Fruit fly (Drosophila melanogaster): Measurements from ENCODE around the gene exex.

The exex gene

dm6 chr3L:7968422-7969030 lies 20.5 kb downstream of the exex start (continued):
- TF ChIP-seq bbx (GFP tag; IDR thresholded peaks at IDR 0.05; ENCODE audit: partially characterized antibody), result no peak
- no peak for TF ChIP-seq CG32772 (GFP tag; IDR thresholded peaks at IDR 0.05)
- TF ChIP-seq MESR4 (GFP tag; optimal IDR thresholded peaks at IDR 0.05), result no peak
- TF ChIP-seq abd-A (tag; optimal IDR thresholded peaks at IDR 0.05), result no peak
- TF ChIP-seq Dek (tag; optimal IDR thresholded peaks at IDR 0.05), result no peak
- TF ChIP-seq CG6683 (GFP tag; optimal IDR thresholded peaks at IDR 0.05), result no peak
- no peak for TF ChIP-seq CG10321 (GFP tag; IDR thresholded peaks at IDR 0.05)
- no peak for TF ChIP-seq mam (GFP tag; optimal IDR thresholded peaks at IDR 0.05)
- no peak for TF ChIP-seq pho (GFP tag; optimal IDR thresholded peaks at IDR 0.05)
- no peak for TF ChIP-seq unpg (GFP tag; optimal IDR thresholded peaks at IDR 0.05)
- TF ChIP-seq HLH4C (GFP tag; IDR thresholded peaks at IDR 0.05; ENCODE audit: partially characterized antibody), result no peak
- TF ChIP-seq CG13775 (GFP tag; optimal IDR thresholded peaks at IDR 0.05), result no peak
- no peak for TF ChIP-seq gt (GFP tag; IDR thresholded peaks at IDR 0.05)
- no peak for TF ChIP-seq eve (GFP tag; optimal IDR thresholded peaks at IDR 0.05)
- no peak for TF ChIP-seq CG11247 (GFP tag; IDR thresholded peaks at IDR 0.05)

- TF ChIP-seq pzg (GFP tag; optimal IDR thresholded peaks at IDR 0.05) (peak; percentile 62), MESR4 (GFP tag; optimal IDR thresholded peaks at IDR 0.05) (peak; percentile 79), zen2 (GFP tag; IDR thresholded peaks at IDR 0.05; ENCODE audit: partially characterized antibody) (peak; percentile 98), Aef1 (GFP tag; IDR thresholded peaks at IDR 0.05) (no peak), mld (GFP tag; IDR thresholded peaks at IDR 0.05; ENCODE audit: partially characterized antibody) (peak; percentile 90), CG14710 (tag; optimal IDR thresholded peaks at IDR 0.05) (peak; percentile 10), Fer1 (GFP tag; optimal IDR thresholded peaks at IDR 0.05) (peak; percentile 28), YL-1 (GFP tag; optimal IDR thresholded peaks at IDR 0.05) (peak; percentile 47), CG11560 (tag; IDR thresholded peaks at IDR 0.05) (peak; percentile 97), peb (GFP tag; IDR thresholded peaks at IDR 0.05) (no peak), Dll (GFP tag; IDR thresholded peaks at IDR 0.05; ENCODE audit: partially characterized antibody) (peak; percentile 97), Nf-YC (tag; optimal IDR thresholded peaks at IDR 0.05) (peak; percentile 21), MBD-R2 (GFP tag; IDR thresholded peaks at IDR 0.05) (0 out of 2 replicates have a peak, but pooled peaks have one; percentile 38), MTF-1 (GFP tag; optimal IDR thresholded peaks at IDR 0.05; ENCODE audit: borderline replicate concordance) (no peak), vnd (GFP tag; IDR thresholded peaks at IDR 0.05; ENCODE audit: partially characterized antibody) (peak; percentile 92), Hmx (GFP tag; optimal IDR thresholded peaks at IDR 0.05) (no peak), Sry-δ (GFP tag; optimal IDR thresholded peaks at IDR 0.05) (peak; percentile 58), phol (tag; optimal IDR thresholded peaks at IDR 0.05) (peak; percentile 0), CG2116 (GFP tag; optimal IDR thresholded peaks at IDR 0.05) (peak; percentile 41), knrl (GFP tag; IDR thresholded peaks at IDR 0.05; ENCODE audit: partially characterized antibody) (peak; percentile 86), Pdp1 (GFP tag; optimal IDR thresholded peaks at IDR 0.05) (peak in 1 of 2 experiments; percentile 46), HLH4C (GFP tag; IDR thresholded peaks at IDR 0.05; ENCODE audit: partially characterized antibody) (peak; percentile 95), unc-4 (GFP tag; IDR thresholded peaks at IDR 0.05; ENCODE audit: partially characterized antibody) (peak; percentile 96), amos (GFP tag; IDR thresholded peaks at IDR 0.05; ENCODE audit: partially characterized antibody) (peak; percentile 93), CG10565 (GFP tag; optimal IDR thresholded peaks at IDR 0.05) (no peak), Mes4 (GFP tag; optimal IDR thresholded peaks at IDR 0.05) (no peak), hb (GFP tag; IDR thresholded peaks at IDR 0.05; ENCODE audit: partially characterized antibody) (peak; percentile 88), BEAF-32 (GFP tag; optimal IDR thresholded peaks at IDR 0.05) (peak; percentile 81), slp2 (GFP tag; optimal IDR thresholded peaks at IDR 0.05) (no peak), lbe (GFP tag; optimal IDR thresholded peaks at IDR 0.05) (peak; percentile 13), Doc3 (GFP tag; IDR thresholded peaks at IDR 0.05; ENCODE audit: partially characterized antibody) (peak; percentile 96), trem (tag; optimal IDR thresholded peaks at IDR 0.05) (peak; percentile 2), nerfin-2 (GFP tag; IDR thresholded peaks at IDR 0.05; ENCODE audit: partially characterized antibody) (peak; percentile 94), CG10267 (tag; optimal IDR thresholded peaks at IDR 0.05) (peak; percentile 22), bbx (GFP tag; IDR thresholded peaks at IDR 0.05; ENCODE audit: partially characterized antibody) (peak; percentile 93)
These were observed 22.5 kb downstream of the exex start, which contains the start of gene RNaseX25 for dm6 chr3L:7970442-7970841. Gene RNaseX25 (plus strand): TSS chr3L:7970588.

Measured in whole organism, embryonic.